Fruit fly (Drosophila melanogaster) whole organism, pupa: ENCODE results near the gene Dic61B.

Experiments
- CG10348 ChIP-seq: fragments of 200-800 bp; sonication (Bioruptor generic); IDR thresholded peaks from 2 replicates; pipeline ENCODE4 v1.3.6; 2022; ENCODE audit warnings: missing biosample characterization, missing genetic modification characterization
- CG12605 ChIP-seq: fragments of 200-800 bp; sonication (Bioruptor generic); IDR thresholded peaks from 2 replicates; pipeline ENCODE4 v1.3.6; 2022; ENCODE audit warnings: missing biosample characterization, missing genetic modification characterization
- CG13204 ChIP-seq: fragments of 200-800 bp; sonication (Bioruptor generic); optimal IDR thresholded peaks from 2 replicates; lab custom pipeline; 2018; ENCODE audit warnings: missing biosample characterization, mild to moderate bottlenecking, missing genetic modification characterization, moderate library complexity
- CG14655 ChIP-seq: fragments of 200-800 bp; sonication (Bioruptor generic); optimal IDR thresholded peaks from 3 replicates; lab custom pipeline; 2017; ENCODE audit warnings: mild to moderate bottlenecking, missing biosample characterization, missing genetic modification reagents, missing genetic modification characterization
- CG15710 ChIP-seq: fragments of 200-800 bp; sonication (Bioruptor generic); optimal IDR thresholded peaks from 2 replicates; lab custom pipeline; 2018; ENCODE audit warnings: missing biosample characterization, mild to moderate bottlenecking, missing genetic modification characterization, moderate library complexity
- CG17806 ChIP-seq: fragments of 200-800 bp; sonication (Bioruptor generic); optimal IDR thresholded peaks from 2 replicates; lab custom pipeline; 2018; ENCODE audit warnings: missing biosample characterization, mild to moderate bottlenecking, missing genetic modification characterization, moderate library complexity
- CG32121 ChIP-seq: fragments of 200-800 bp; sonication (Bioruptor generic); IDR thresholded peaks from 2 replicates; pipeline ENCODE4 v1.3.6; 2022; ENCODE audit warnings: missing biosample characterization, missing genetic modification characterization
- CG34367 ChIP-seq: fragments of 200-800 bp; sonication (Bioruptor generic); optimal IDR thresholded peaks from 2 replicates; lab custom pipeline; 2018; ENCODE audit warnings: missing biosample characterization, mild to moderate bottlenecking, missing genetic modification characterization
- CG4496 ChIP-seq: fragments of 200-800 bp; sonication (Bioruptor generic); IDR thresholded peaks from 3 replicates; pipeline ENCODE4 v1.3.6; 2022; ENCODE audit warnings: missing biosample characterization, missing genetic modification characterization
- CG8159 ChIP-seq: fragments of 200-800 bp; sonication (Bioruptor generic); optimal IDR thresholded peaks from 3 replicates; lab custom pipeline; 2018; ENCODE audit warnings: missing biosample characterization, mild to moderate bottlenecking, missing genetic modification characterization, moderate library complexity
- CG8301 ChIP-seq: fragments of 200-800 bp; sonication (Bioruptor generic); optimal IDR thresholded peaks from 2 replicates; lab custom pipeline; 2018; ENCODE audit warnings: missing biosample characterization, mild to moderate bottlenecking, missing genetic modification characterization
- CG9948 ChIP-seq: fragments of 200-800 bp; sonication (Bioruptor generic); optimal IDR thresholded peaks from 2 replicates; lab custom pipeline; 2018; ENCODE audit warnings: missing biosample characterization, mild to moderate bottlenecking, missing genetic modification characterization, moderate library complexity
- D1 ChIP-seq: fragments of 200-800 bp; sonication (Bioruptor generic); optimal IDR thresholded peaks from 2 replicates; lab custom pipeline; 2018; ENCODE audit warnings: missing biosample characterization, mild to moderate bottlenecking, missing genetic modification characterization, moderate library complexity
- EcR ChIP-seq: fragments of 200-800 bp; sonication (Bioruptor generic); optimal IDR thresholded peaks from 3 replicates; lab custom pipeline; 2019; ENCODE audit warnings: missing biosample characterization, missing genetic modification characterization, mild to moderate bottlenecking, moderate library complexity, missing genetic modification reagents
- Ets98B ChIP-seq: fragments of 200-800 bp; sonication (Bioruptor generic); IDR thresholded peaks from 2 replicates; pipeline ENCODE4 v1.3.6; 2022; ENCODE audit warnings: missing biosample characterization, missing genetic modification characterization
- Pif1A ChIP-seq: fragments of 200-800 bp; sonication (Bioruptor generic); optimal IDR thresholded peaks from 3 replicates; lab custom pipeline; 2016; ENCODE audit warnings: missing biosample characterization, missing genetic modification characterization
- Pif1B ChIP-seq: fragments of 200-800 bp; sonication (Bioruptor generic); optimal IDR thresholded peaks from 3 replicates; lab custom pipeline; 2016; ENCODE audit warnings: missing biosample characterization, missing genetic modification characterization
- Snoo ChIP-seq: fragments of 200-800 bp; sonication (Bioruptor generic); optimal IDR thresholded peaks from 3 replicates; lab custom pipeline; 2017; ENCODE audit warnings: missing biosample characterization, mild to moderate bottlenecking, missing genetic modification characterization, inconsistent platforms
- fd96Ca ChIP-seq: fragments of 200-800 bp; sonication (Bioruptor generic); IDR thresholded peaks from 3 replicates; pipeline ENCODE4 v1.3.6; 2022; ENCODE audit warnings: missing biosample characterization, missing genetic modification characterization
- gl ChIP-seq: fragments of 200-800 bp; sonication (Bioruptor generic); optimal IDR thresholded peaks from 2 replicates; lab custom pipeline; 2018; ENCODE audit warnings: missing biosample characterization, mild to moderate bottlenecking, missing genetic modification characterization
- rn ChIP-seq: fragments of 200-800 bp; sonication (Bioruptor generic); IDR thresholded peaks from 2 replicates; pipeline ENCODE4 v1.3.6; 2022; ENCODE audit warnings: missing biosample characterization, missing genetic modification characterization

The Dic61B gene

dm6 chr3L:152489-152888 lies at the start of gene Dic61B, which contains the start of gene p130CAS:
Gene Dic61B, minus strand, starts transcription at chr3L:152589.
Gene p130CAS, plus strand, starts transcription at chr3L:152884.
- no peak for TF ChIP-seq Snoo (tag; lab: Kevin White, UChicago)
- TF ChIP-seq CG15710 (tag; lab: Kevin White, UChicago), result no peak
- TF ChIP-seq CG8159, result no peak
- no peak for TF ChIP-seq CG17806 (tag; lab: Kevin White, UChicago)
- no peak for TF ChIP-seq Pif1B (GFP tag; lab: Kevin White, UChicago)
- TF ChIP-seq CG34367, result no peak
- TF ChIP-seq CG32121 (GFP tag; lab: Robert Waterston, UW), result no peak
- no peak for TF ChIP-seq fd96Ca (GFP tag; lab: Robert Waterston, UW)
- TF ChIP-seq D1 (tag; lab: Kevin White, UChicago), result no peak
- TF ChIP-seq CG14655 (GFP tag; lab: Kevin White, UChicago), result no peak
- TF ChIP-seq EcR, result no peak
- no peak for TF ChIP-seq CG13204 (GFP tag; lab: Kevin White, UChicago)
- no peak for TF ChIP-seq CG4496 (GFP tag; lab: Robert Waterston, UW)
- TF ChIP-seq CG9948, result no peak
- TF ChIP-seq rn (GFP tag; lab: Robert Waterston, UW), result no peak
- TF ChIP-seq CG10348 (GFP tag; lab: Robert Waterston, UW), result no peak
- no peak for TF ChIP-seq gl (tag; lab: Kevin White, UChicago)
- TF ChIP-seq Ets98B (GFP tag; lab: Robert Waterston, UW), result no peak

- TF ChIP-seq CG4496 (GFP tag; lab: Robert Waterston, UW), result peak; percentile 64; the same call in 1 of the 3 replicates
- TF ChIP-seq CG10348 (GFP tag; lab: Robert Waterston, UW), result no peak
- no peak for TF ChIP-seq CG14655 (GFP tag; lab: Kevin White, UChicago)
- peak; percentile 58 for TF ChIP-seq rn (GFP tag; lab: Robert Waterston, UW)
- no peak for TF ChIP-seq CG13204 (GFP tag; lab: Kevin White, UChicago)
- TF ChIP-seq EcR, result no peak
- peak; percentile 66 for TF ChIP-seq CG8159
- no peak for TF ChIP-seq CG8301 (tag; lab: Kevin White, UChicago)
- peak; percentile 44 for TF ChIP-seq CG17806 (tag; lab: Kevin White, UChicago)
- no peak for TF ChIP-seq gl (tag; lab: Kevin White, UChicago)
- peak; percentile 36; the same call in 1 of the 2 replicates for TF ChIP-seq Ets98B (GFP tag; lab: Robert Waterston, UW)
- TF ChIP-seq Pif1A (GFP tag; lab: Kevin White, UChicago), result no peak
- no peak for TF ChIP-seq CG12605
- no peak for TF ChIP-seq CG32121 (GFP tag; lab: Robert Waterston, UW)
- TF ChIP-seq Snoo (tag; lab: Kevin White, UChicago), result peak; percentile 22
- no peak for TF ChIP-seq D1 (tag; lab: Kevin White, UChicago)
- TF ChIP-seq Pif1B (GFP tag; lab: Kevin White, UChicago), result no peak
- TF ChIP-seq fd96Ca (GFP tag; lab: Robert Waterston, UW), result no peak; the same call in 1 of the 3 replicates
- peak; percentile 41 for TF ChIP-seq CG34367
- peak; percentile 61 for TF ChIP-seq CG15710 (tag; lab: Kevin White, UChicago)
- peak; percentile 53 for TF ChIP-seq CG9948
Measured at dm6 chr3L:199754-200596, 47.6 kb upstream of the Dic61B start, which contains the start of the genes rno and mri. Gene rno, minus strand, starts transcription at chr3L:199762. Gene mri, plus strand, starts transcription at chr3L:200174.

- TF ChIP-seq CG13204 (GFP tag; lab: Kevin White, UChicago) (no peak), CG4496 (GFP tag; lab: Robert Waterston, UW) (peak; percentile 61), rn (GFP tag; lab: Robert Waterston, UW) (peak; percentile 69), Ets98B (GFP tag; lab: Robert Waterston, UW) (peak; percentile 52), CG15710 (tag; lab: Kevin White, UChicago) (peak; percentile 43), CG32121 (GFP tag; lab: Robert Waterston, UW) (peak; percentile 34; the same call in 1 of the 2 replicates), fd96Ca (GFP tag; lab: Robert Waterston, UW) (peak; percentile 55; the same call in 2 of the 3 replicates), CG10348 (GFP tag; lab: Robert Waterston, UW) (no peak), CG9948 (no peak), gl (tag; lab: Kevin White, UChicago) (no peak)
Measured at dm6 chr3L:199050-199745, 46.8 kb upstream of the Dic61B start.

- TF ChIP-seq CG13204 (GFP tag; lab: Kevin White, UChicago) (no peak), CG15710 (tag; lab: Kevin White, UChicago) (peak; percentile 73), rn (GFP tag; lab: Robert Waterston, UW) (no peak), CG4496 (GFP tag; lab: Robert Waterston, UW) (peak; percentile 79), CG17806 (tag; lab: Kevin White, UChicago) (peak; percentile 66), CG8159 (no peak), CG10348 (GFP tag; lab: Robert Waterston, UW) (no peak), CG32121 (GFP tag; lab: Robert Waterston, UW) (peak; percentile 63), CG34367 (peak; percentile 13), gl (tag; lab: Kevin White, UChicago) (peak; percentile 10), Ets98B (GFP tag; lab: Robert Waterston, UW) (peak; percentile 72), fd96Ca (GFP tag; lab: Robert Waterston, UW) (peak; percentile 81)
Measured at dm6 chr3L:184251-184650, 31.9 kb upstream of the Dic61B start, which contains the start of the genes CG34140, Mkp and Mtch. Gene CG34140, minus strand, starts transcription at chr3L:184424. Gene Mkp, minus strand, starts transcription at chr3L:184540. Gene Mtch, plus strand, starts transcription at chr3L:184626.

- TF ChIP-seq rn (GFP tag; lab: Robert Waterston, UW), result no peak
- no peak for TF ChIP-seq CG9948
- no peak for TF ChIP-seq CG8159
- no peak for TF ChIP-seq CG8301 (tag; lab: Kevin White, UChicago)
- TF ChIP-seq CG17806 (tag; lab: Kevin White, UChicago), result no peak
- no peak for TF ChIP-seq CG12605
- no peak for TF ChIP-seq Snoo (tag; lab: Kevin White, UChicago)
- TF ChIP-seq fd96Ca (GFP tag; lab: Robert Waterston, UW), result no peak
- no peak for TF ChIP-seq CG4496 (GFP tag; lab: Robert Waterston, UW)
- TF ChIP-seq Pif1A (GFP tag; lab: Kevin White, UChicago), result no peak
- no peak for TF ChIP-seq CG13204 (GFP tag; lab: Kevin White, UChicago)
- TF ChIP-seq CG10348 (GFP tag; lab: Robert Waterston, UW), result no peak
- no peak for TF ChIP-seq CG14655 (GFP tag; lab: Kevin White, UChicago)
- TF ChIP-seq Ets98B (GFP tag; lab: Robert Waterston, UW), result no peak
- no peak for TF ChIP-seq EcR
- TF ChIP-seq gl (tag; lab: Kevin White, UChicago), result no peak
- TF ChIP-seq CG15710 (tag; lab: Kevin White, UChicago), result no peak
Measured at dm6 chr3L:180262-180543, 27.8 kb upstream of the Dic61B start.
